Fruit fly (Drosophila melanogaster): ENCODE measurements around the gene ND-15.

The ND-15 gene

dm6 chr2L:107476-108436 lies 6.8 kb upstream of the ND-15 start (continued):
- no peak for TF ChIP-seq CG1832 (GFP tag; optimal IDR thresholded peaks at IDR 0.05)
- TF ChIP-seq sens (GFP tag) = peak; percentile 4
- peak; percentile 0 for TF ChIP-seq Jarid2 (GFP tag; optimal IDR thresholded peaks at IDR 0.05)
- peak; percentile 52 for TF ChIP-seq CG13287 (GFP tag; IDR thresholded peaks at IDR 0.05; ENCODE audit: partially characterized antibody)
- TF ChIP-seq E2f2 (GFP tag; IDR thresholded peaks at IDR 0.05) = peak; percentile 59
- TF ChIP-seq Adf1 (GFP tag; IDR thresholded peaks at IDR 0.05) = peak; percentile 52; the same call in 1 of the 2 replicates
- 0 out of 2 replicates have a peak, but pooled peaks have one; percentile 29 for TF ChIP-seq CG9932 (GFP tag; IDR thresholded peaks at IDR 0.05)
- TF ChIP-seq CG14710 (tag; optimal IDR thresholded peaks at IDR 0.05) = peak; percentile 16
- no peak for TF ChIP-seq CG12155 (GFP tag; optimal IDR thresholded peaks at IDR 0.05)
- TF ChIP-seq otp (GFP tag; IDR thresholded peaks at IDR 0.05) = peak; percentile 45; the same call in 1 of the 3 replicates
- TF ChIP-seq tna (GFP tag; IDR thresholded peaks at IDR 0.05; ENCODE audit: partially characterized antibody) = no peak
- peak; percentile 76 for TF ChIP-seq CG10543 (GFP tag; optimal IDR thresholded peaks at IDR 0.05)
- TF ChIP-seq CG5180 (GFP tag; optimal IDR thresholded peaks at IDR 0.05) = peak; percentile 45
- peak; percentile 56 for TF ChIP-seq CG17385 (GFP tag; optimal IDR thresholded peaks at IDR 0.05)
- peak; percentile 35 for TF ChIP-seq kni (GFP tag; optimal IDR thresholded peaks at IDR 0.05)
- peak; percentile 87 for TF ChIP-seq CG11695 (GFP tag; IDR thresholded peaks at IDR 0.05)
- peak; percentile 32 for TF ChIP-seq en (GFP tag; optimal IDR thresholded peaks at IDR 0.05)
- peak; percentile 81 for TF ChIP-seq mirr (GFP tag; optimal IDR thresholded peaks at IDR 0.05)
- peak; percentile 64 for TF ChIP-seq CG6854 (GFP tag; optimal IDR thresholded peaks at IDR 0.05)
- TF ChIP-seq Xbp1 (GFP tag; optimal IDR thresholded peaks at IDR 0.05) = no peak
- TF ChIP-seq B-H2 (GFP tag; optimal IDR thresholded peaks at IDR 0.05) = peak; percentile 29
- peak; percentile 80 for TF ChIP-seq CG13894 (tag; optimal IDR thresholded peaks at IDR 0.05)
- peak; percentile 31 for TF ChIP-seq trem (tag; optimal IDR thresholded peaks at IDR 0.05)
- TF ChIP-seq bcd (GFP tag; optimal IDR thresholded peaks at IDR 0.05) = no peak
- TF ChIP-seq YL-1 (GFP tag; optimal IDR thresholded peaks at IDR 0.05) = peak; percentile 44
- TF ChIP-seq Hr3 (GFP tag; optimal IDR thresholded peaks at IDR 0.05) = no peak
- TF ChIP-seq CG30020 (tag; optimal IDR thresholded peaks at IDR 0.05) = peak; percentile 16
- 0 out of 3 replicates have a peak, but pooled peaks have one; percentile 23 for TF ChIP-seq HLH4C (GFP tag; IDR thresholded peaks at IDR 0.05; ENCODE audit: partially characterized antibody)
- no peak for TF ChIP-seq danr (GFP tag; IDR thresholded peaks at IDR 0.05)
- TF ChIP-seq Drgx (GFP tag; IDR thresholded peaks at IDR 0.05) = peak; percentile 5; the same call in 1 of the 2 replicates
- TF ChIP-seq CG1529 (GFP tag; optimal IDR thresholded peaks at IDR 0.05) = peak; percentile 69
- TF ChIP-seq CG17829 (tag; optimal IDR thresholded peaks at IDR 0.05) = peak; percentile 7
- TF ChIP-seq CG13296 (GFP tag; optimal IDR thresholded peaks at IDR 0.05) = peak; percentile 64
- TF ChIP-seq Scr (GFP tag; IDR thresholded peaks at IDR 0.05; ENCODE audit: partially characterized antibody) = peak; percentile 19; the same call in 1 of the 2 replicates
- peak; percentile 7 for TF ChIP-seq PHDP (tag; optimal IDR thresholded peaks at IDR 0.05)
- TF ChIP-seq psq (GFP tag; optimal IDR thresholded peaks at IDR 0.05) = no peak
- peak; percentile 59 for TF ChIP-seq gcm (GFP tag; optimal IDR thresholded peaks at IDR 0.05)
- 0 out of 2 replicates have a peak, but pooled peaks have one; percentile 11 for TF ChIP-seq cas (GFP tag; IDR thresholded peaks at IDR 0.05)
- peak; percentile 61 for TF ChIP-seq MESR4 (GFP tag; optimal IDR thresholded peaks at IDR 0.05)
- TF ChIP-seq CG15696 (tag; optimal IDR thresholded peaks at IDR 0.05) = peak; percentile 4
- peak; percentile 14 for TF ChIP-seq MTF-1 (GFP tag; optimal IDR thresholded peaks at IDR 0.05; ENCODE audit: borderline replicate concordance)
- 0 out of 2 replicates have a peak, but pooled peaks have one; percentile 5 for TF ChIP-seq slbo (GFP tag; IDR thresholded peaks at IDR 0.05)
- TF ChIP-seq CG12769 (tag; optimal IDR thresholded peaks at IDR 0.05) = peak; percentile 43
- peak; percentile 65; the same call in 2 of the 3 replicates for TF ChIP-seq Dbx (GFP tag; IDR thresholded peaks at IDR 0.05)
- peak; percentile 17 for TF ChIP-seq CG15601 (tag; optimal IDR thresholded peaks at IDR 0.05)
- TF ChIP-seq CG3281 (GFP tag; optimal IDR thresholded peaks at IDR 0.05) = peak; percentile 38
